Worm (Caenorhabditis elegans) whole organism, late embryonic: Measurements from ENCODE around the gene T22F7.4.

Source experiments
- ama-1 ChIP-seq: fragments of 150-350 bp; optimal IDR thresholded peaks from 2 replicates; lab custom pipeline; 2014
- ceh-6 ChIP-seq: fragments of 200-800 bp; sonication (Bioruptor generic); optimal IDR thresholded peaks from 2 replicates; lab custom pipeline; 2018; ENCODE audit warnings: mild to moderate bottlenecking, missing genetic modification characterization, missing compliant biosample characterization
- elt-4 ChIP-seq: sonication (generic microtip); optimal IDR thresholded peaks from 2 replicates; lab custom pipeline; 2016; ENCODE audit warnings: missing genetic modification characterization, missing compliant biosample characterization
- eyg-1 ChIP-seq: sonication (generic microtip); optimal IDR thresholded peaks from 2 replicates; lab custom pipeline; 2016; ENCODE audit warnings: missing genotype, missing genetic modification characterization, missing compliant biosample characterization
- hlh-13 ChIP-seq: fragments of 200-800 bp; sonication (Bioruptor generic); optimal IDR thresholded peaks from 2 replicates; lab custom pipeline; 2018; ENCODE audit warnings: mild to moderate bottlenecking, missing genetic modification characterization, missing compliant biosample characterization
- lim-6 ChIP-seq: sonication (generic microtip); optimal IDR thresholded peaks from 2 replicates; lab custom pipeline; 2016; ENCODE audit warnings: missing genetic modification characterization, missing compliant biosample characterization
- nfya-1 ChIP-seq: sonication (generic microtip); optimal IDR thresholded peaks from 2 replicates; lab custom pipeline; 2017; ENCODE audit warnings: missing genetic modification characterization, mild to moderate bottlenecking, missing compliant biosample characterization, antibody characterized with exemption, moderate library complexity
- nhr-11 ChIP-seq: fragments of 150-350 bp; optimal IDR thresholded peaks from 2 replicates; lab custom pipeline; 2014; ENCODE audit warnings: missing biosample characterization, missing genetic modification characterization
- sdc-2 ChIP-seq: sonication (generic microtip); optimal IDR thresholded peaks from 2 replicates; lab custom pipeline; 2016; ENCODE audit warnings: missing genotype, missing genetic modification characterization, missing compliant biosample characterization
- sox-2 ChIP-seq: fragments of 200-800 bp; sonication (Bioruptor generic); IDR thresholded peaks from 2 replicates; pipeline ENCODE4 v1.3.6; 2022; ENCODE audit warnings: missing genetic modification reagents, missing genetic modification characterization, missing compliant biosample characterization
- unc-55 ChIP-seq: sonication (generic microtip); optimal IDR thresholded peaks from 2 replicates; lab custom pipeline; 2017; ENCODE audit warnings: missing biosample characterization, missing genetic modification reagents, missing genetic modification characterization

DNA sequence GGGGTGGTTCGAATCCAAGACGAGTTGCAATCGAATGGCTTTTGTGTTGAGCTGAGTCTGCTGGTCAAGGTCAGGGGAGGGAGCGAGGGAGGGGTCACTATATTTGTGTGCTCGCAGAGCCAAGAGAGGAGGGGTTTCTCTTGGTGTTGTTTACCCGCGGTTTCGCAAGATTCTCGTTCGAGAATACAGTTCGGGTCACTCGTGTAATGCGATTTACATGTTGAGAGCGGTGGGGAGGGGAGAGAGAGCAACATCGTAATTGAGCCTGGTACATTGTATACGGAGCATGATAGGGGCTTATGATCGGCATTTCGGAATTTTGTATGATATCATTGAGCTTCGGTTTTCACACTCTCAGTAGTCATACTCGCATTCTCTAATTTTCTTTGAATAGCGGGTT is 14.6 kb downstream of the T22F7.4 start, which contains the start of gene F30H5.3:
- TF ChIP-seq elt-4 (no peak), sdc-2 (tag; lab: Kevin White, UChicago) (no peak), ama-1 (lab: Kevin White, UChicago) (no peak), nfya-1 (no peak), nhr-11 (tag; lab: Kevin White, UChicago) (no peak), lim-6 (tag; lab: Kevin White, UChicago) (no peak), unc-55 (GFP tag; lab: Kevin White, UChicago) (no peak), sox-2 (GFP tag; lab: Robert Waterston, UW) (no peak), eyg-1 (tag; lab: Kevin White, UChicago) (no peak), ceh-6 (GFP tag; lab: Kevin White, UChicago) (no peak), hlh-13 (no peak)
